Fruit fly (Drosophila melanogaster) whole organism, wandering third instar larva: ENCODE data around the gene CG10431.
A peak's percentile ranks its signal among the peaks of the same experiment; 100 is the strongest.

Source experiments
- Abd-B ChIP-seq: fragments of >200 bp; optimal IDR thresholded peaks from 2 replicates; lab custom pipeline; 2017; ENCODE audit warnings: missing biosample characterization, missing genetic modification characterization
- CG32264 ChIP-seq: fragments of 200-800 bp; sonication (Bioruptor generic); optimal IDR thresholded peaks from 2 replicates; lab custom pipeline; 2016; ENCODE audit warnings: missing biosample characterization, missing genetic modification characterization
- CG9705 ChIP-seq: fragments of 200-800 bp; sonication (Bioruptor generic); optimal IDR thresholded peaks from 2 replicates; lab custom pipeline; 2018; ENCODE audit warnings: missing biosample characterization, mild to moderate bottlenecking, missing genetic modification characterization
- CrebA ChIP-seq: fragments of 200-800 bp; sonication (Bioruptor generic); optimal IDR thresholded peaks from 2 replicates; lab custom pipeline; 2016; ENCODE audit warnings: missing biosample characterization, mild to moderate bottlenecking, missing genetic modification characterization, borderline replicate concordance
- GATAd ChIP-seq: sonication (Bioruptor generic); optimal IDR thresholded peaks from 2 replicates; lab custom pipeline; 2016; ENCODE audit warnings: missing biosample characterization, missing genetic modification characterization
- HLH106 ChIP-seq: fragments of 200-800 bp; optimal IDR thresholded peaks from 3 replicates; lab custom pipeline; 2019; ENCODE audit warnings: missing biosample characterization, mild to moderate bottlenecking, missing genetic modification characterization, moderate library complexity
- Hnf4 ChIP-seq: fragments of 200-800 bp; sonication (Bioruptor generic); optimal IDR thresholded peaks from 2 replicates; lab custom pipeline; 2016; ENCODE audit warnings: missing biosample characterization, mild to moderate bottlenecking, missing genetic modification characterization
- Hr78 ChIP-seq: fragments of >200 bp; optimal IDR thresholded peaks from 2 replicates; lab custom pipeline; 2017; ENCODE audit warnings: missing biosample characterization, missing genetic modification characterization
- Hr83 ChIP-seq: fragments of 200-300 bp; sonication (Bioruptor generic); optimal IDR thresholded peaks from 2 replicates; lab custom pipeline; 2016; ENCODE audit warnings: missing biosample characterization, mild to moderate bottlenecking, missing genetic modification characterization, moderate library complexity; ENCODE audit not compliant: poor library complexity, severe bottlenecking
- Jra ChIP-seq: sonication (Bioruptor generic); optimal IDR thresholded peaks from 2 replicates; lab custom pipeline; 2016; ENCODE audit warnings: missing biosample characterization, missing genetic modification characterization
- Mio ChIP-seq: sonication (Bioruptor generic); optimal IDR thresholded peaks from 2 replicates; lab custom pipeline; 2016; ENCODE audit warnings: missing biosample characterization, missing genetic modification characterization
- Myc ChIP-seq: fragments of >200 bp; optimal IDR thresholded peaks from 2 replicates; lab custom pipeline; 2017
- N ChIP-seq: fragments of >200 bp; optimal IDR thresholded peaks from 2 replicates; lab custom pipeline; 2018; ENCODE audit warnings: missing biosample characterization, missing external identifiers, missing genetic modification characterization
- OdsH ChIP-seq: fragments of 200-800 bp; sonication (Bioruptor generic); optimal IDR thresholded peaks from 2 replicates; lab custom pipeline; 2016; ENCODE audit warnings: missing biosample characterization, mild to moderate bottlenecking, missing genetic modification characterization
- Rel ChIP-seq, 2 experiments: fragments of 200-800 bp; sonication (Bioruptor generic) in 1 of 2; optimal IDR thresholded peaks; 2 replicates in 1 of 2; 3 replicates in 1 of 2; lab custom pipeline; 2016 to 2019; ENCODE audit warnings: mild to moderate bottlenecking in 2 of 2, missing biosample characterization in 2 of 2, missing genetic modification characterization in 2 of 2, moderate library complexity in 1 of 2
- Sp1 ChIP-seq: fragments of 200-800 bp; sonication (Bioruptor generic); optimal IDR thresholded peaks from 3 replicates; lab custom pipeline; 2019; ENCODE audit warnings: missing biosample characterization, mild to moderate bottlenecking, missing genetic modification characterization, moderate library complexity
- Vsx2 ChIP-seq: fragments of 200-300, 225-300 bp; sonication (Bioruptor generic); optimal IDR thresholded peaks from 2 replicates; lab custom pipeline; 2018; ENCODE audit warnings: missing biosample characterization, missing genetic modification characterization; ENCODE audit not compliant: partially characterized antibody
- br ChIP-seq: fragments of 200-800 bp; sonication (Bioruptor generic); optimal IDR thresholded peaks from 2 replicates; lab custom pipeline; 2016; ENCODE audit warnings: missing biosample characterization, missing genetic modification characterization
- brk ChIP-seq: fragments of 200-800 bp; sonication (Bioruptor generic); optimal IDR thresholded peaks from 2 replicates; lab custom pipeline; 2016; ENCODE audit warnings: missing biosample characterization, mild to moderate bottlenecking, missing genetic modification characterization
- dl ChIP-seq, 2 experiments: fragments of 175-275, 200-275 bp in 1 of 2; fragments of 200-275 bp in 1 of 2; sonication (Bioruptor generic); optimal IDR thresholded peaks; lab custom pipeline; 2018; ENCODE audit warnings: mild to moderate bottlenecking in 2 of 2, missing biosample characterization in 2 of 2, missing genetic modification characterization in 2 of 2, moderate library complexity in 2 of 2; ENCODE audit not compliant: partially characterized antibody in 2 of 2, insufficient read depth in 1 of 2
- dmrt93B ChIP-seq: fragments of 200-800 bp; sonication (Bioruptor generic); optimal IDR thresholded peaks from 2 replicates; lab custom pipeline; 2018; ENCODE audit warnings: missing biosample characterization, mild to moderate bottlenecking, missing genetic modification characterization
- dsf ChIP-seq: sonication (Bioruptor generic); optimal IDR thresholded peaks from 2 replicates; lab custom pipeline; 2016; ENCODE audit warnings: missing biosample characterization, missing genetic modification characterization, borderline replicate concordance
- ey ChIP-seq: fragments of 200-800 bp; sonication (Bioruptor generic); optimal IDR thresholded peaks from 2 replicates; lab custom pipeline; 2016; ENCODE audit warnings: missing biosample characterization, missing genetic modification characterization
- foxo ChIP-seq, 2 experiments: fragments of 200-800 bp; sonication (Bioruptor generic); optimal IDR thresholded peaks; 2 replicates in 1 of 2; 3 replicates in 1 of 2; lab custom pipeline; 2016 to 2017; ENCODE audit warnings: missing biosample characterization in 2 of 2, missing genetic modification characterization in 2 of 2
- fru ChIP-seq: fragments of 200-800 bp; sonication (Bioruptor generic); optimal IDR thresholded peaks from 3 replicates; lab custom pipeline; 2016; ENCODE audit warnings: missing biosample characterization, mild to moderate bottlenecking, missing genetic modification characterization
- h ChIP-seq: fragments of 200-800 bp; sonication (Bioruptor generic); optimal IDR thresholded peaks from 3 replicates; lab custom pipeline; 2016; ENCODE audit warnings: missing biosample characterization, mild to moderate bottlenecking, missing genetic modification characterization
- jim ChIP-seq: fragments of 175-275, 200-325 bp; sonication (Bioruptor generic); optimal IDR thresholded peaks from 2 replicates; lab custom pipeline; 2016; ENCODE audit warnings: missing biosample characterization, mild to moderate bottlenecking, missing genetic modification characterization
- lola ChIP-seq: fragments of >200 bp; optimal IDR thresholded peaks from 2 replicates; lab custom pipeline; 2017; ENCODE audit warnings: missing biosample characterization, missing genetic modification characterization
- pan ChIP-seq: fragments of >200 bp; optimal IDR thresholded peaks from 2 replicates; lab custom pipeline; 2017
- psq ChIP-seq: fragments of 200-800 bp; sonication (Bioruptor generic); optimal IDR thresholded peaks from 3 replicates; lab custom pipeline; 2017; ENCODE audit warnings: missing biosample characterization, mild to moderate bottlenecking, missing genetic modification characterization, moderate library complexity
- rgr ChIP-seq: fragments of 200-800 bp; sonication (Bioruptor generic); optimal IDR thresholded peaks from 3 replicates; lab custom pipeline; 2016; ENCODE audit warnings: missing biosample characterization, mild to moderate bottlenecking, missing genetic modification characterization
- sage ChIP-seq: fragments of 200-800 bp; sonication (Bioruptor generic); optimal IDR thresholded peaks from 2 replicates; lab custom pipeline; 2016; ENCODE audit warnings: missing biosample characterization, mild to moderate bottlenecking, missing genetic modification characterization
- sv ChIP-seq: fragments of 200-800 bp; sonication (Bioruptor generic); optimal IDR thresholded peaks from 3 replicates; lab custom pipeline; 2016; ENCODE audit warnings: missing biosample characterization, missing genetic modification characterization
- usp ChIP-seq: fragments of >200 bp; optimal IDR thresholded peaks from 2 replicates; lab custom pipeline; 2017; ENCODE audit warnings: missing biosample characterization, missing genetic modification characterization
- woc ChIP-seq: sonication (Bioruptor generic); optimal IDR thresholded peaks from 2 replicates; lab custom pipeline; 2016; ENCODE audit warnings: missing biosample characterization, mild to moderate bottlenecking, missing genetic modification characterization

The CG10431 gene

DNA sequence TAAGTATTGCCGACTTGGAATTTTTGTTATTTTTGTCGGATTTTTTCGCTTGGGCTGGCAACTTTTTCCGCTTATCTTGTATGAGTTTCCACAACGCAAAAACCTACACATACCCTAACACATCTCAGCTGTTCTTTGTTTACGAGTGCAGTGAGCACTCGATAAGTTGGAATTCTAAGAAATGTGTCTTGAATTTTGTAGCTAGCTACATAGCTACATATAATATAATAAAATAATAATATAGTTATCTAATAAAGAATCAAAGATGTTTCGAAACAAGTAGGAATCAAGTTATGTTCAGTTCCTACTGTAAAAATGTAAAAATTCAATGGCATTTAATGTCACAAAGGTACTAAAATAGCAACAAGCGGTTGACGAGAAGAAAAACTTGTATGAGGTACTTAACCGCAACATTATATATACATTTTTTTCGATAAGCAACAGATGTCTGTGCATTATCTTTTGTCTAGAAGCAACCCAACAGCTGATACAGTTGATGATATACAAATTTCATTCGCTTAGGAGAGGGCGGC lies 17.3 kb upstream of the CG10431 start, which contains the start of gene Bhmt:
TSS of gene Bhmt (minus strand) at position 170 of the 533 bp plus-strand sequence.
- no peak for TF ChIP-seq sv
- peak; percentile 61 for TF ChIP-seq ey (GFP tag; lab: Kevin White, UChicago)
- no peak for TF ChIP-seq lola (GFP tag; lab: Kevin White, UChicago)
- TF ChIP-seq brk (GFP tag; lab: Kevin White, UChicago), result peak; percentile 84
- no peak for TF ChIP-seq Hr78 (GFP tag; lab: Kevin White, UChicago)
- TF ChIP-seq woc (GFP tag; lab: Kevin White, UChicago), result peak; percentile 60
- TF ChIP-seq CG9705 (GFP tag; lab: Kevin White, UChicago), result peak; percentile 49
- peak; percentile 88 for TF ChIP-seq HLH106
- no peak for TF ChIP-seq N (GFP tag; lab: Kevin White, UChicago)
- no peak for TF ChIP-seq Mio (GFP tag; lab: Kevin White, UChicago)
- peak; percentile 73 for TF ChIP-seq Hnf4 (GFP tag; lab: Kevin White, UChicago)
- TF ChIP-seq Rel (GFP tag; optimal IDR thresholded peaks at IDR 0.05; lab: Kevin White, UChicago), result peak; percentile 86
- peak; percentile 87 for TF ChIP-seq Rel (tag; optimal IDR thresholded peaks at IDR 0.05; lab: Kevin White, UChicago)
- TF ChIP-seq OdsH, result peak; percentile 87
- no peak for TF ChIP-seq Vsx2 (GFP tag; lab: Kevin White, UChicago)
- TF ChIP-seq fru (GFP tag; lab: Kevin White, UChicago), result peak; percentile 81
- TF ChIP-seq pan, result no peak
- peak; percentile 61 for TF ChIP-seq Hr83 (GFP tag; lab: Kevin White, UChicago)
- TF ChIP-seq foxo (GFP tag; optimal IDR thresholded peaks at IDR 0.05; lab: Kevin White, UChicago), result peak in 1 of 2 experiments; percentile 91
- TF ChIP-seq dsf (GFP tag; lab: Kevin White, UChicago), result no peak
- TF ChIP-seq CG32264, result peak; percentile 42
- peak; percentile 88 for TF ChIP-seq h (GFP tag; lab: Kevin White, UChicago)
- TF ChIP-seq br (GFP tag; lab: Kevin White, UChicago), result peak; percentile 68
- TF ChIP-seq sage (GFP tag; lab: Kevin White, UChicago), result peak; percentile 90
- peak; percentile 64 for TF ChIP-seq dmrt93B (GFP tag; lab: Kevin White, UChicago)
- TF ChIP-seq psq (GFP tag; lab: Kevin White, UChicago), result peak; percentile 87
- no peak for TF ChIP-seq Abd-B (GFP tag; lab: Kevin White, UChicago)
- TF ChIP-seq rgr (GFP tag; lab: Kevin White, UChicago), result peak; percentile 90
- TF ChIP-seq Sp1, result peak; percentile 85
- no peak for TF ChIP-seq dl (GFP tag; optimal IDR thresholded peaks at IDR 0.05; lab: Kevin White, UChicago; ENCODE audit: insufficient read depth in 1 of 2, partially characterized antibody in 2 of 2)
- TF ChIP-seq Myc (lab: Kevin White, UChicago), result no peak
- TF ChIP-seq GATAd (GFP tag; lab: Kevin White, UChicago), result no peak
- TF ChIP-seq jim (GFP tag; lab: Kevin White, UChicago), result no peak
- TF ChIP-seq Jra (GFP tag; lab: Kevin White, UChicago), result no peak

DNA sequence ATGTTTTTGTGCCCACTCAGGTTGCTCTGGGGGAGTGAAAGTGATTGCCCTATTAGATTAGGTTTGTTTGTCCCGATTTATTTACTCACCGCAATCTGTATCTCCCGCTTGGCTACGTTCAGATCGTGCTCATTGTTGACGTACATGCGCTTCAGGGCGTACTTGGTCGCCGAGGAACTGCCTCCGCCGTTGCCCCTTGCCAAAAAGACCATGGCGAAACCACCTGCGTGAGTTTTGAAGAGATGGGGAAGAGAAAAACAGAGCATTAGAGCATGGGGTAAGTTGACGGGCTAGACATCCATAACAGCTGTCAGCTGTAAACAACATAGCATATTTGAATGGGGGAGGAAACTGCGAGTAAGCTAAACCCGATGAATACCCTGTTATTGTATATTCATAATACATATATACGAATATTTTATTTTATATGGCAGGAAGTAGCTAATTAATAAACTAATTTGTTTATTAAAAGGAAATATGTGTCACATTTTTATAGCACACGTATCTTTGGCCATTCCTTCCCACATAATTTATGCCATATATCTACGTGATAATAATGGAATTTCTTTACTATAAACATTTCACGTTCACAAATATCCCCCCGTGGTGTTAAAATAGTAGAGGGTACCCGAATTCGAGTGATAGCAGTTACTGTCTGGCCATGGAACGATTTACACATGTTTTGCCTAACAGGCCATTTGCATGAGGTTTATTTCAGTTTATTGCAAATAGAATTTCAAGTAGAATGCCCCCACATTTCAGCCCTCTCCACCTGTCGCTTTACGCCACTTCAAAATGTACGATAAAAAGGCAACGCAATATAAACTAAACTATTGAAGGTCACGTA lies 8.9 kb upstream of the CG10431 start:
- no peak for TF ChIP-seq sage (GFP tag; lab: Kevin White, UChicago)
- TF ChIP-seq Vsx2 (GFP tag; lab: Kevin White, UChicago), result no peak
- TF ChIP-seq dsf (GFP tag; lab: Kevin White, UChicago), result no peak
- TF ChIP-seq HLH106, result no peak
- no peak for TF ChIP-seq Myc (lab: Kevin White, UChicago)
- TF ChIP-seq Abd-B (GFP tag; lab: Kevin White, UChicago), result no peak
- no peak for TF ChIP-seq CrebA
- TF ChIP-seq Mio (GFP tag; lab: Kevin White, UChicago), result no peak
- no peak for TF ChIP-seq Hnf4 (GFP tag; lab: Kevin White, UChicago)
- no peak for TF ChIP-seq lola (GFP tag; lab: Kevin White, UChicago)

DNA sequence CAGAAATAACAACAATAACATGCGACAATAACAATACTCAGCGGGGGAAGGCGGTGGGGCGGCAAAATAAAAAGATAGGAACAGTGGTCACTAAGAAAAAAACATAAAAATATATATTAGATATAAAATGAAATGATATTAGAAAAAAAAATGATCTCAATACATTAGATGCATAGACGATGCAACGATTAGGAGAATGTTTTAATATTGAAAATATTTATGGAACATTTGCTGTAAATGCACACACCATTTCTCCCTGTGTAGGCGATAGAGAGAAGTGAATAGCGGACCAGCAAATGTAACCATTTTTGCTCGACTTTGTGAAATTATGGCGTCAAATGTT lies 8.3 kb upstream of the CG10431 start:
- TF ChIP-seq Rel (GFP tag; optimal IDR thresholded peaks at IDR 0.05; lab: Kevin White, UChicago), result no peak
- no peak for TF ChIP-seq Rel (tag; optimal IDR thresholded peaks at IDR 0.05; lab: Kevin White, UChicago)
- peak; percentile 63 for TF ChIP-seq h (GFP tag; lab: Kevin White, UChicago)
- TF ChIP-seq ey (GFP tag; lab: Kevin White, UChicago), result peak; percentile 21
- peak; percentile 76 for TF ChIP-seq sv
- TF ChIP-seq brk (GFP tag; lab: Kevin White, UChicago), result no peak
- TF ChIP-seq HLH106, result peak; percentile 20
- no peak for TF ChIP-seq fru (GFP tag; lab: Kevin White, UChicago)
- TF ChIP-seq Hr83 (GFP tag; lab: Kevin White, UChicago), result no peak
- TF ChIP-seq Vsx2 (GFP tag; lab: Kevin White, UChicago), result no peak
- TF ChIP-seq rgr (GFP tag; lab: Kevin White, UChicago), result peak; percentile 25
- no peak for TF ChIP-seq Mio (GFP tag; lab: Kevin White, UChicago)
- TF ChIP-seq foxo (GFP tag; optimal IDR thresholded peaks at IDR 0.05; lab: Kevin White, UChicago), result peak in 1 of 2 experiments; percentile 32
- TF ChIP-seq CG32264, result no peak
- TF ChIP-seq lola (GFP tag; lab: Kevin White, UChicago), result no peak
- no peak for TF ChIP-seq dl (GFP tag; optimal IDR thresholded peaks at IDR 0.05; lab: Kevin White, UChicago; ENCODE audit: insufficient read depth in 1 of 2, partially characterized antibody in 2 of 2)
- no peak for TF ChIP-seq usp (GFP tag; lab: Kevin White, UChicago)
- peak; percentile 33 for TF ChIP-seq br (GFP tag; lab: Kevin White, UChicago)
- TF ChIP-seq Jra (GFP tag; lab: Kevin White, UChicago), result no peak
- TF ChIP-seq Hr78 (GFP tag; lab: Kevin White, UChicago), result no peak
- peak; percentile 29 for TF ChIP-seq sage (GFP tag; lab: Kevin White, UChicago)
- no peak for TF ChIP-seq dmrt93B (GFP tag; lab: Kevin White, UChicago)
